Fruit fly (Drosophila melanogaster) whole organism, prepupa: ENCODE results near the gene CG5359.

Experiments used
- Blimp-1 ChIP-seq: fragments of 200-800 bp; sonication (Bioruptor generic); optimal IDR thresholded peaks from 3 replicates; lab custom pipeline; 2017; ENCODE audit warnings: missing biosample characterization, missing genetic modification characterization, mild to moderate bottlenecking, moderate library complexity, missing genetic modification reagents
- CG10631 ChIP-seq: fragments of 200-800 bp; sonication (Bioruptor generic); optimal IDR thresholded peaks from 2 replicates; lab custom pipeline; 2016; ENCODE audit warnings: missing biosample characterization, missing genetic modification characterization
- CG10669 ChIP-seq: fragments of 200-800 bp; sonication (Bioruptor generic); optimal IDR thresholded peaks from 3 replicates; lab custom pipeline; 2018; ENCODE audit warnings: missing biosample characterization, mild to moderate bottlenecking, missing genetic modification characterization, moderate library complexity
- CG11294 ChIP-seq: fragments of 200-800 bp; sonication (Bioruptor generic); IDR thresholded peaks from 2 replicates; pipeline ENCODE4 v1.3.6; 2022; ENCODE audit warnings: missing biosample characterization, missing genetic modification characterization
- CG15336 ChIP-seq: fragments of 200-800 bp; sonication (Bioruptor generic); IDR thresholded peaks from 2 replicates; pipeline ENCODE4 v1.3.6; 2022; ENCODE audit warnings: missing biosample characterization, missing genetic modification characterization
- CG16779 ChIP-seq: fragments of 200-800 bp; sonication (Bioruptor generic); optimal IDR thresholded peaks from 3 replicates; lab custom pipeline; 2017; ENCODE audit warnings: missing biosample characterization, mild to moderate bottlenecking, missing genetic modification characterization
- CG3032 ChIP-seq: fragments of 200-800 bp; optimal IDR thresholded peaks from 2 replicates; lab custom pipeline; 2019; ENCODE audit warnings: missing biosample characterization, mild to moderate bottlenecking, missing genetic modification characterization, moderate library complexity
- CG31627 ChIP-seq: fragments of 200-800 bp; sonication (Bioruptor generic); optimal IDR thresholded peaks from 3 replicates; lab custom pipeline; 2016; ENCODE audit warnings: missing biosample characterization, missing genetic modification characterization
- CG32006 ChIP-seq: fragments of 200-800 bp; sonication (Bioruptor generic); optimal IDR thresholded peaks from 3 replicates; lab custom pipeline; 2017; ENCODE audit warnings: missing biosample characterization, mild to moderate bottlenecking, missing genetic modification characterization
- CG4318 ChIP-seq: fragments of 200-800 bp; sonication (Bioruptor generic); optimal IDR thresholded peaks from 3 replicates; lab custom pipeline; 2017; ENCODE audit warnings: missing biosample characterization, mild to moderate bottlenecking, missing genetic modification characterization
- CG6276 ChIP-seq: fragments of 200-800 bp; sonication (Bioruptor generic); optimal IDR thresholded peaks from 2 replicates; lab custom pipeline; 2017; ENCODE audit warnings: missing biosample characterization, mild to moderate bottlenecking, missing genetic modification characterization
- CG6792 ChIP-seq: fragments of 200-800 bp; sonication (Bioruptor generic); optimal IDR thresholded peaks from 3 replicates; lab custom pipeline; 2016; ENCODE audit warnings: missing biosample characterization, missing genetic modification characterization
- CG8319 ChIP-seq: fragments of 200-800 bp; sonication (Bioruptor generic); optimal IDR thresholded peaks from 3 replicates; lab custom pipeline; 2016; ENCODE audit warnings: missing biosample characterization, missing genetic modification characterization
- CG8632 ChIP-seq: fragments of 200-800 bp; sonication (Bioruptor generic); optimal IDR thresholded peaks from 3 replicates; lab custom pipeline; 2016; ENCODE audit warnings: missing biosample characterization, missing genetic modification characterization
- Eip75B ChIP-seq: fragments of 200-800 bp; sonication (Bioruptor generic); optimal IDR thresholded peaks from 3 replicates; lab custom pipeline; 2016; ENCODE audit warnings: missing biosample characterization, missing genetic modification characterization
- Eip78C ChIP-seq: fragments of 200-800 bp; sonication (Bioruptor generic); peaks from one replicate; lab custom pipeline; 2016; ENCODE audit warnings: missing biosample characterization, missing genetic modification characterization
- Eip93F ChIP-seq: fragments of 200-800 bp; sonication (Bioruptor generic); optimal IDR thresholded peaks from 2 replicates; lab custom pipeline; 2016; ENCODE audit warnings: missing biosample characterization, mild to moderate bottlenecking, missing genetic modification characterization
- Gug ChIP-seq: fragments of 200-800 bp; sonication (Bioruptor generic); IDR thresholded peaks from 2 replicates; pipeline ENCODE4 v1.3.6; 2022; ENCODE audit warnings: missing biosample characterization, missing genetic modification characterization
- Hr4 ChIP-seq: fragments of 200-800 bp; sonication (Bioruptor generic); optimal IDR thresholded peaks from 3 replicates; lab custom pipeline; 2016; ENCODE audit warnings: missing biosample characterization, missing genetic modification characterization
- Lpt ChIP-seq: fragments of 200-800 bp; sonication (Bioruptor generic); optimal IDR thresholded peaks from 3 replicates; lab custom pipeline; 2016; ENCODE audit warnings: missing biosample characterization, missing genetic modification characterization
- Met ChIP-seq: fragments of 200-800 bp; sonication (Bioruptor generic); optimal IDR thresholded peaks from 3 replicates; lab custom pipeline; 2016; ENCODE audit warnings: missing biosample characterization, missing genetic modification characterization
- Sox102F ChIP-seq: fragments of 200-800 bp; sonication (Bioruptor generic); optimal IDR thresholded peaks from 2 replicates; lab custom pipeline; 2016; ENCODE audit warnings: missing biosample characterization, mild to moderate bottlenecking, missing genetic modification characterization
- Sox14 ChIP-seq: fragments of 200-800 bp; sonication (Bioruptor generic); optimal IDR thresholded peaks from 3 replicates; lab custom pipeline; 2016; ENCODE audit warnings: missing biosample characterization, missing genetic modification characterization
- Sox15 ChIP-seq: fragments of 200-800 bp; sonication (Bioruptor generic); optimal IDR thresholded peaks from 3 replicates; lab custom pipeline; 2016; ENCODE audit warnings: missing biosample characterization, missing genetic modification characterization
- achi ChIP-seq: fragments of 200-800 bp; sonication (Bioruptor generic); optimal IDR thresholded peaks from 3 replicates; lab custom pipeline; 2016; ENCODE audit warnings: missing biosample characterization, missing genetic modification characterization
- acj6 ChIP-seq: fragments of 200-800 bp; sonication (Bioruptor generic); optimal IDR thresholded peaks from 3 replicates; lab custom pipeline; 2016; ENCODE audit warnings: missing biosample characterization, missing genetic modification characterization
- dsx ChIP-seq: fragments of 200-800 bp; optimal IDR thresholded peaks from 3 replicates; lab custom pipeline; 2019; ENCODE audit warnings: missing biosample characterization, mild to moderate bottlenecking, missing genetic modification characterization, moderate library complexity; ENCODE audit not compliant: poor library complexity, severe bottlenecking
- eg ChIP-seq: fragments of 200-800 bp; sonication (Bioruptor generic); IDR thresholded peaks from 3 replicates; pipeline ENCODE4 v1.3.6; 2022; ENCODE audit warnings: missing biosample characterization, missing genetic modification characterization
- esn ChIP-seq: fragments of 200-800 bp; sonication (Bioruptor generic); optimal IDR thresholded peaks from 2 replicates; lab custom pipeline; 2016; ENCODE audit warnings: missing biosample characterization, mild to moderate bottlenecking, missing genetic modification characterization, moderate library complexity
- fd59A ChIP-seq: fragments of 200-800 bp; sonication (Bioruptor generic); optimal IDR thresholded peaks from 2 replicates; lab custom pipeline; 2017; ENCODE audit warnings: missing biosample characterization, mild to moderate bottlenecking, missing genetic modification characterization, missing genetic modification reagents
- fd85E ChIP-seq: fragments of 200-800 bp; sonication (Bioruptor generic); optimal IDR thresholded peaks from 3 replicates; lab custom pipeline; 2016; ENCODE audit warnings: missing biosample characterization, missing genetic modification characterization
- fkh ChIP-seq: fragments of 200-800 bp; sonication (Bioruptor generic); optimal IDR thresholded peaks from 3 replicates; lab custom pipeline; 2017; ENCODE audit warnings: missing biosample characterization, mild to moderate bottlenecking, missing genetic modification characterization, moderate library complexity
- salr ChIP-seq, 2 experiments: fragments of 200-800 bp; sonication (Bioruptor generic); optimal IDR thresholded peaks; 3 replicates each; lab custom pipeline; 2016 to 2018; ENCODE audit warnings: missing biosample characterization in 2 of 2, missing genetic modification characterization in 2 of 2, mild to moderate bottlenecking in 1 of 2
- svp ChIP-seq: fragments of 200-800 bp; sonication (Bioruptor generic); peaks from one replicate; lab custom pipeline; 2016; ENCODE audit warnings: missing biosample characterization, missing genetic modification characterization
- vri ChIP-seq: fragments of 200-800 bp; sonication (Bioruptor generic); optimal IDR thresholded peaks from 3 replicates; lab custom pipeline; 2016; ENCODE audit warnings: missing biosample characterization, mild to moderate bottlenecking, missing genetic modification characterization

CG5359 gene

DNA sequence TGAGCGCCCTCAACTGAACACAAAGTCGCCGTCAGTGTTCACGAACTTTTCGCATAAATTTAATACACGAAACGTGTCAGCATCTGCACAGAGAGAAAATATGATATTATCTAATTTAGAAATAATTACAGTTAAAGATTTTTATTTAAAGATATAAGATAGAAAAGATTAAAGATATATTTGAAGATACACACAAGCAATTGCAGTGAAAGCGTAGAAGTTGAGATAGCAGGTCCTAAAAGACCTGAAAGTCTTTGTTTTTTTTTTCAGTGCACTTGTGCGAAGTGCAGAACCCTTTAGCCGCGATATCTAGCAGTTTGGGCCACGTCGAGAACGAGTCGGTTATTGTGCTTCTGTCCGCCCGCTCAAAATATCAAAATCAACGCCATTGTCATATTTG, 23.6 kb downstream of the CG5359 start:
- TF ChIP-seq Eip78C (GFP tag; lab: Kevin White, UChicago): peak; percentile 32
- TF ChIP-seq Sox15 (GFP tag; lab: Kevin White, UChicago): no peak
- TF ChIP-seq CG10669 (GFP tag; lab: Kevin White, UChicago): no peak
- no peak for TF ChIP-seq CG6792 (GFP tag; lab: Kevin White, UChicago)
- no peak for TF ChIP-seq Met (GFP tag; lab: Kevin White, UChicago)
- no peak for TF ChIP-seq eg
- TF ChIP-seq CG6276 (GFP tag; lab: Kevin White, UChicago): no peak
- peak; percentile 37 for TF ChIP-seq svp (GFP tag; lab: Kevin White, UChicago)
- TF ChIP-seq Eip75B (GFP tag; lab: Kevin White, UChicago): no peak
- no peak for TF ChIP-seq Blimp-1 (GFP tag; lab: Kevin White, UChicago)
- TF ChIP-seq CG15336 (GFP tag; lab: Robert Waterston, UW): 0 out of 2 replicates have a peak, but pooled peaks have one; percentile 12
- no peak for TF ChIP-seq CG31627 (GFP tag; lab: Kevin White, UChicago)
- TF ChIP-seq, all 60 proteins: peak for 3

DNA sequence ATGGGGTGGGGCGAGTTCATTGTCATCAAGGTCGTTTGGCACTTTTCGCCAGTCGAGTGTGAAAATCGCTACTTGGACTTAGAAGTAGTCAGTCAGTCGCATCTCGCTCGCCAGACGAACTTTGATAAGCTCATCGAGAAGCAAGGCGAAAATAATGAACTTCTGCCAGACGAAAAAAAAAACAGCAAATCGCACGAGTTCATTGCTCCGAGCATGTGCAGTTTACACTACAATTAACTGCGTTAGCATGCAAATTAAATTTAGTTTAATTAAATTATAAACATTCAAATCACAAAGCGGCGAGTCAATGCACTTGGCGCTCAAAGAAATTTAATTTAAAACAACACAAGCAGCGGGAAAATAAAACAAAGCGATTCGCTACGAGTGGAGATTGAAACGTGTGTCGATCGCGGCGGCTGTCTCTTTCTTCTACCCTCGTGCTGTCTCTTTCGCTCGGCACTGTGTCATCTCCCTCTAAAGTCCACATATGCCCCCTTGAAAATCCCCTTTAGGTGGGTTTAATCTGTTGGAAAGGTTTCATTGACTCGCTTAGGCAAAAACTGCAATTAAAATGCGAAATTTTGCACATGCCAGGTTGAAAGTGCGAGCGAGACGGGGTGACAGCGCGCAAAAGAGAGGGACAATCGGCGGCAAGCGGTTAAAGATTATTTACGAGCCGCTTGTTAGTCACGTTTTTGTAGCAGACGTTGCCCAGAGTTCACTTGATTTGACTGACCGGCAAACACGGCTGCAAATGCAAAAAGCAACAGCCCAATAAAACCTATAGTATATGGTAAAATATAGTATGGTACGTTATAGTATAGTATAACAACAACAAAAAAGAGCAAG, 32.0 kb downstream of the CG5359 start:
- TF ChIP-seq CG8319 (GFP tag; lab: Kevin White, UChicago) (no peak), esn (GFP tag; lab: Kevin White, UChicago) (peak; percentile 1), Sox102F (GFP tag; lab: Kevin White, UChicago) (no peak), fkh (GFP tag; lab: Kevin White, UChicago) (no peak), CG6792 (GFP tag; lab: Kevin White, UChicago) (no peak), CG10631 (GFP tag; lab: Kevin White, UChicago) (no peak), CG3032 (tag; lab: Kevin White, UChicago) (no peak), dsx (no peak), salr (GFP tag; optimal IDR thresholded peaks at IDR 0.05; lab: Kevin White, UChicago) (no peak), fd59A (GFP tag; lab: Kevin White, UChicago) (no peak), CG10669 (GFP tag; lab: Kevin White, UChicago) (no peak), CG31627 (GFP tag; lab: Kevin White, UChicago) (no peak), Eip93F (peak; percentile 41), Sox14 (peak; percentile 39), CG32006 (GFP tag; lab: Kevin White, UChicago) (no peak), svp (GFP tag; lab: Kevin White, UChicago) (peak; percentile 73), achi (no peak), CG16779 (no peak), acj6 (no peak), fd85E (no peak), Hr4 (GFP tag; lab: Kevin White, UChicago) (no peak), Lpt (GFP tag; lab: Kevin White, UChicago) (no peak), Gug (no peak), CG11294 (GFP tag; lab: Robert Waterston, UW) (no peak), Met (GFP tag; lab: Kevin White, UChicago) (peak; percentile 32), CG4318 (GFP tag; lab: Kevin White, UChicago) (no peak), vri (GFP tag; lab: Kevin White, UChicago) (peak; percentile 72)

DNA sequence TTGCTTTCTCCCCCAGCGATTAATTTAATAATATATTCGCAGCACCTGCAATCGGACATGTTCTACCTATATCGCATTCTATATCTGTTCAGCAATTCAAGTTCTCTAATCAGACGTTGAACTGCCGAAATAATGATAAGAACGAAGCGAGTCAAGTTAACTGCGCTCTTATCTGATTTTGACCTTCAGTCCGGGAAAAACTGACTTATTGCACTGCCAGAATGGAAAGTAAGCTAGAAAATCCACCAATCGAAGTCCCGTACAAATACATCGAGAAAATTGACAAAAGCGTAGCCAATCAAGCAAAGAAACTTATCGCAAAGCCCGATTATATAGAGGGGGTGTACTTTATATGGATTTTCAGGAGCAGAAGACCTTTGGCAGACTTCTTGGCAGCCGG, 32.8 kb downstream of the CG5359 start:
- peak; percentile 67 for TF ChIP-seq vri (GFP tag; lab: Kevin White, UChicago)
- no peak for TF ChIP-seq acj6
- TF ChIP-seq Eip93F: peak; percentile 96
- peak; percentile 68 for TF ChIP-seq svp (GFP tag; lab: Kevin White, UChicago)
- TF ChIP-seq Eip78C (GFP tag; lab: Kevin White, UChicago): peak; percentile 31
- TF ChIP-seq CG8632: no peak
